Fruit fly (Drosophila melanogaster) whole organism, embryonic: ENCODE measurements around the gene CG18675.

Experiments used
- BtbVII ChIP-seq: fragments of 200-800 bp; sonication (Bioruptor generic); optimal IDR thresholded peaks from 3 replicates; lab custom pipeline; 2017; ENCODE audit warnings: missing biosample characterization, mild to moderate bottlenecking, missing genetic modification characterization
- CG10321 ChIP-seq: fragments of 200-800 bp; sonication (Bioruptor generic); IDR thresholded peaks from 2 replicates; pipeline ENCODE4 v1.3.6; 2022; ENCODE audit warnings: missing biosample characterization, missing genetic modification characterization
- CG10959 ChIP-seq: fragments of 200-800 bp; sonication (Bioruptor generic); IDR thresholded peaks from 2 replicates; pipeline ENCODE4 v1.3.6; 2022; ENCODE audit warnings: missing biosample characterization, missing genetic modification characterization
- CG11085 ChIP-seq: fragments of 200-800 bp; sonication (Bioruptor generic); IDR thresholded peaks from 2 replicates; pipeline ENCODE4 v1.3.6; 2022; ENCODE audit warnings: missing biosample characterization, missing genetic modification characterization
- CG11398 ChIP-seq: fragments of 200-800 bp; sonication (Bioruptor generic); optimal IDR thresholded peaks from 2 replicates; lab custom pipeline; 2016; ENCODE audit warnings: missing biosample characterization, missing genetic modification characterization
- CG12391 ChIP-seq: fragments of 200-800 bp; sonication (Bioruptor generic); optimal IDR thresholded peaks from 3 replicates; lab custom pipeline; 2018; ENCODE audit warnings: missing biosample characterization, mild to moderate bottlenecking, missing genetic modification characterization, moderate library complexity
- CG13123 ChIP-seq: fragments of 200-800 bp; sonication (Bioruptor generic); optimal IDR thresholded peaks from 2 replicates; lab custom pipeline; 2016; ENCODE audit warnings: missing biosample characterization, missing genetic modification characterization
- CG17385 ChIP-seq: fragments of 200-800 bp; sonication (Bioruptor generic); optimal IDR thresholded peaks from 3 replicates; lab custom pipeline; 2018; ENCODE audit warnings: missing biosample characterization, mild to moderate bottlenecking, missing genetic modification characterization
- CG18011 ChIP-seq: fragments of 200-800 bp; sonication (Bioruptor generic); optimal IDR thresholded peaks from 2 replicates; lab custom pipeline; 2017; ENCODE audit warnings: missing biosample characterization, missing genetic modification characterization, mild to moderate bottlenecking, moderate library complexity, missing genotype
- CG4404 ChIP-seq: fragments of 200-800 bp; sonication (Bioruptor generic); IDR thresholded peaks from 2 replicates; pipeline ENCODE4 v1.3.6; 2022; ENCODE audit warnings: missing biosample characterization, missing genetic modification characterization
- CG4707 ChIP-seq: fragments of 200-800 bp; sonication (Bioruptor generic); optimal IDR thresholded peaks from 2 replicates; lab custom pipeline; 2018; ENCODE audit warnings: missing biosample characterization, mild to moderate bottlenecking, missing genetic modification characterization, moderate library complexity
- CG7786 ChIP-seq: fragments of 200-800 bp; sonication (Bioruptor generic); optimal IDR thresholded peaks from 2 replicates; lab custom pipeline; 2016; ENCODE audit warnings: missing biosample characterization, missing genetic modification characterization
- CG7839 ChIP-seq: fragments of 200-800 bp; sonication (Bioruptor generic); optimal IDR thresholded peaks from 3 replicates; lab custom pipeline; 2018; ENCODE audit warnings: missing biosample characterization, mild to moderate bottlenecking, missing genetic modification characterization, moderate library complexity
- CG8388 ChIP-seq: fragments of 200-800 bp; sonication (Bioruptor generic); optimal IDR thresholded peaks from 2 replicates; lab custom pipeline; 2019; ENCODE audit warnings: missing biosample characterization, mild to moderate bottlenecking, missing genetic modification characterization, moderate library complexity
- CG9437 ChIP-seq: fragments of 200-800 bp; sonication (Bioruptor generic); optimal IDR thresholded peaks from 2 replicates; lab custom pipeline; 2018; ENCODE audit warnings: missing biosample characterization, mild to moderate bottlenecking, missing genetic modification characterization
- CG9876 ChIP-seq: fragments of 200-800 bp; sonication (Bioruptor generic); optimal IDR thresholded peaks from 2 replicates; lab custom pipeline; 2016; ENCODE audit warnings: missing biosample characterization, missing genetic modification characterization
- D ChIP-seq, 2 experiments: fragments of 200-800 bp in 1 of 2; fragments of >200 bp in 1 of 2; sonication (Bioruptor generic) in 1 of 2; optimal IDR thresholded peaks; 2 replicates in 1 of 2; 3 replicates in 1 of 2; lab custom pipeline; 2017; ENCODE audit warnings: mild to moderate bottlenecking in 1 of 2, missing biosample characterization in 1 of 2, missing genetic modification characterization in 1 of 2, missing genetic modification reagents in 1 of 2
- Dbx ChIP-seq: fragments of 200-800 bp; sonication (Bioruptor generic); IDR thresholded peaks from 3 replicates; pipeline ENCODE4 v1.3.6; 2022; ENCODE audit warnings: missing biosample characterization, missing genetic modification characterization
- Doc2 ChIP-seq: fragments of 200-800 bp; sonication (Bioruptor generic); IDR thresholded peaks from 2 replicates; pipeline ENCODE4 v1.3.6; 2022; ENCODE audit warnings: missing biosample characterization, missing genetic modification characterization
- Gsc ChIP-seq: fragments of 200-800 bp; sonication (Bioruptor generic); IDR thresholded peaks from 2 replicates; pipeline ENCODE4 v1.3.6; 2022; ENCODE audit warnings: missing biosample characterization, missing genetic modification characterization
- Mes4 ChIP-seq: fragments of 200-800 bp; sonication (Bioruptor generic); optimal IDR thresholded peaks from 2 replicates; lab custom pipeline; 2016; ENCODE audit warnings: missing biosample characterization, missing genetic modification characterization
- Mrtf ChIP-seq: fragments of 200-800 bp; sonication (Bioruptor generic); IDR thresholded peaks from 3 replicates; pipeline ENCODE4 v1.3.6; 2022; ENCODE audit warnings: missing biosample characterization, missing genetic modification characterization
- NC2β ChIP-seq: fragments of 200-800 bp; sonication (Bioruptor generic); optimal IDR thresholded peaks from 2 replicates; lab custom pipeline; 2016; ENCODE audit warnings: missing biosample characterization, missing genetic modification characterization
- NFAT ChIP-seq: fragments of 200-800 bp; sonication (Bioruptor generic); IDR thresholded peaks from 2 replicates; pipeline ENCODE4 v1.3.6; 2022; ENCODE audit warnings: missing biosample characterization, missing genetic modification characterization
- Neu2 ChIP-seq: fragments of 200-800 bp; sonication (Bioruptor generic); optimal IDR thresholded peaks from 3 replicates; lab custom pipeline; 2016; ENCODE audit warnings: missing biosample characterization, missing genetic modification characterization, borderline replicate concordance
- Oaz ChIP-seq: fragments of 200-800 bp; sonication (Bioruptor generic); IDR thresholded peaks from 2 replicates; pipeline ENCODE4 v1.3.6; 2022; ENCODE audit warnings: missing biosample characterization, missing genetic modification characterization
- Scr ChIP-seq: fragments of 200-800 bp; sonication (Bioruptor generic); IDR thresholded peaks from 2 replicates; pipeline ENCODE4 v1.3.6; 2022; ENCODE audit warnings: missing biosample characterization, missing genetic modification characterization; ENCODE audit not compliant: partially characterized antibody
- Side ChIP-seq: fragments of 200-800 bp; sonication (Bioruptor generic); optimal IDR thresholded peaks from 2 replicates; lab custom pipeline; 2016; ENCODE audit warnings: missing biosample characterization, missing genetic modification characterization
- Sin3A ChIP-seq: fragments of >200 bp; optimal IDR thresholded peaks from 2 replicates; lab custom pipeline; 2018
- Sox100B ChIP-seq: fragments of 200-800 bp; sonication (Bioruptor generic); optimal IDR thresholded peaks from 3 replicates; lab custom pipeline; 2018; ENCODE audit warnings: missing biosample characterization, mild to moderate bottlenecking, missing genetic modification characterization
- TFAM ChIP-seq: fragments of 200-800 bp; sonication (Bioruptor generic); optimal IDR thresholded peaks from 2 replicates; lab custom pipeline; 2017; ENCODE audit warnings: missing biosample characterization, missing genetic modification characterization, inconsistent platforms
- br ChIP-seq: fragments of >200 bp; optimal IDR thresholded peaks from 2 replicates; lab custom pipeline; 2017
- bsh ChIP-seq, 2 experiments: fragments of 200-800 bp; sonication (Bioruptor generic); optimal IDR thresholded peaks; 2 replicates each; lab custom pipeline; 2017 to 2018; ENCODE audit warnings: mild to moderate bottlenecking in 2 of 2, missing biosample characterization in 2 of 2, missing genetic modification characterization in 2 of 2, moderate library complexity in 1 of 2
- chif ChIP-seq, 2 experiments: fragments of 200-800 bp; sonication (Bioruptor generic); optimal IDR thresholded peaks; 3 replicates each; lab custom pipeline; 2016; ENCODE audit warnings: missing biosample characterization in 2 of 2, missing genetic modification characterization in 2 of 2
- crc ChIP-seq: fragments of 200-800 bp; sonication (Bioruptor generic); optimal IDR thresholded peaks from 2 replicates; lab custom pipeline; 2016; ENCODE audit warnings: missing biosample characterization, missing genetic modification characterization
- en ChIP-seq: fragments of 200-800 bp; sonication (Bioruptor generic); optimal IDR thresholded peaks from 2 replicates; lab custom pipeline; 2016; ENCODE audit warnings: missing biosample characterization, missing genetic modification characterization
- grau ChIP-seq: fragments of 200-800 bp; optimal IDR thresholded peaks from 3 replicates; lab custom pipeline; 2019; ENCODE audit warnings: missing biosample characterization, mild to moderate bottlenecking, missing genetic modification characterization, moderate library complexity
- gsb-n ChIP-seq: fragments of 200-800 bp; sonication (Bioruptor generic); optimal IDR thresholded peaks from 3 replicates; lab custom pipeline; 2018; ENCODE audit warnings: missing biosample characterization, mild to moderate bottlenecking, missing genetic modification characterization
- her ChIP-seq: fragments of 200-800 bp; sonication (Bioruptor generic); optimal IDR thresholded peaks from 2 replicates; lab custom pipeline; 2016; ENCODE audit warnings: missing biosample characterization, missing genetic modification characterization
- hkb ChIP-seq, 2 experiments: fragments of 200-800 bp in 1 of 2; fragments of >200 bp in 1 of 2; sonication (Bioruptor generic) in 1 of 2; IDR thresholded peaks in 1 of 2; optimal IDR thresholded peaks in 1 of 2; 2 replicates each; pipeline versions ENCODE4 v1.3.6 to Lab custom; 2017 to 2022; ENCODE audit warnings: missing biosample characterization in 1 of 2, missing genetic modification characterization in 1 of 2
- hth ChIP-seq: fragments of >200 bp; optimal IDR thresholded peaks from 2 replicates; lab custom pipeline; 2017; ENCODE audit warnings: inconsistent platforms
- lov ChIP-seq, 2 experiments: fragments of 200-800 bp in 1 of 2; fragments of >200 bp in 1 of 2; sonication (Bioruptor generic) in 1 of 2; IDR thresholded peaks in 1 of 2; optimal IDR thresholded peaks in 1 of 2; 2 replicates in 1 of 2; 3 replicates in 1 of 2; pipeline versions ENCODE4 v1.3.6 to Lab custom; 2017 to 2022; ENCODE audit warnings: missing biosample characterization in 1 of 2, missing genetic modification characterization in 1 of 2
- maf-S ChIP-seq: fragments of 200-800 bp; sonication (Bioruptor generic); optimal IDR thresholded peaks from 2 replicates; lab custom pipeline; 2016; ENCODE audit warnings: missing biosample characterization, missing genetic modification characterization
- pfk ChIP-seq: fragments of 200-800 bp; sonication (Bioruptor generic); optimal IDR thresholded peaks from 2 replicates; lab custom pipeline; 2018; ENCODE audit warnings: missing biosample characterization, mild to moderate bottlenecking, missing genetic modification characterization, moderate library complexity
- salm ChIP-seq: fragments of 200-800 bp; sonication (Bioruptor generic); optimal IDR thresholded peaks from 2 replicates; lab custom pipeline; 2018; ENCODE audit warnings: missing biosample characterization, mild to moderate bottlenecking, missing genetic modification characterization
- schlank ChIP-seq: fragments of 200-800 bp; sonication (Bioruptor generic); optimal IDR thresholded peaks from 2 replicates; lab custom pipeline; 2018; ENCODE audit warnings: missing biosample characterization, mild to moderate bottlenecking, missing genetic modification characterization
- slbo ChIP-seq: fragments of 200-800 bp; sonication (Bioruptor generic); IDR thresholded peaks from 2 replicates; pipeline ENCODE4 v1.3.6; 2022; ENCODE audit warnings: missing biosample characterization, missing genetic modification characterization
- sna ChIP-seq: fragments of 200-800 bp; sonication (Bioruptor generic); IDR thresholded peaks from 2 replicates; pipeline ENCODE4 v1.3.6; 2022; ENCODE audit warnings: missing biosample characterization, missing genetic modification characterization; ENCODE audit not compliant: partially characterized antibody
- usp ChIP-seq: fragments of >200 bp; optimal IDR thresholded peaks from 2 replicates; lab custom pipeline; 2017; ENCODE audit warnings: missing biosample characterization, missing genetic modification characterization

Gene CG18675

dm6 chr3L:4230357-4230901, 56.7 kb downstream of the CG18675 start (continued):
- no peak for TF ChIP-seq Scr (GFP tag; lab: Robert Waterston, UW)
- peak; percentile 89 for TF ChIP-seq en (GFP tag; lab: Kevin White, UChicago)
- TF ChIP-seq CG12391 (tag; lab: Kevin White, UChicago) = peak; percentile 96
- peak; percentile 79 for TF ChIP-seq BtbVII (GFP tag; lab: Kevin White, UChicago)
- peak; percentile 91 for TF ChIP-seq salm (tag; lab: Kevin White, UChicago)
- no peak for TF ChIP-seq Sin3A (lab: Kevin White, UChicago)
- TF ChIP-seq CG10321 (GFP tag; lab: Robert Waterston, UW) = peak; percentile 36; the same call in 1 of the 2 replicates
- TF ChIP-seq CG11085 (GFP tag; lab: Robert Waterston, UW) = peak; percentile 39; the same call in 1 of the 2 replicates
- peak; percentile 93 to 98 for TF ChIP-seq chif (GFP tag; optimal IDR thresholded peaks at IDR 0.05; lab: Kevin White, UChicago)
- TF ChIP-seq crc (GFP tag; lab: Kevin White, UChicago) = peak; percentile 84
- no peak for TF ChIP-seq D (optimal IDR thresholded peaks at IDR 0.05; lab: Kevin White, UChicago)
- peak; percentile 98 for TF ChIP-seq D (GFP tag; optimal IDR thresholded peaks at IDR 0.05; lab: Kevin White, UChicago)
- TF ChIP-seq Mrtf = peak; percentile 83
- TF ChIP-seq Doc2 (GFP tag; lab: Robert Waterston, UW) = no peak
- peak; percentile 86 for TF ChIP-seq CG9437
- TF ChIP-seq hkb (optimal IDR thresholded peaks at IDR 0.05; lab: Kevin White, UChicago) = no peak
- TF ChIP-seq hkb (GFP tag; IDR thresholded peaks at IDR 0.05; lab: Robert Waterston, UW) = peak; percentile 91
- no peak for TF ChIP-seq schlank (tag; lab: Kevin White, UChicago)
- TF ChIP-seq CG4707 (GFP tag; lab: Kevin White, UChicago) = peak; percentile 87
- TF ChIP-seq Dbx (GFP tag; lab: Robert Waterston, UW) = no peak
- TF ChIP-seq sna (GFP tag; lab: Robert Waterston, UW) = no peak
- peak; percentile 91 for TF ChIP-seq grau
- TF ChIP-seq pfk (GFP tag; lab: Kevin White, UChicago) = peak; percentile 54
- peak; percentile 83 for TF ChIP-seq CG13123 (GFP tag; lab: Kevin White, UChicago)
- TF ChIP-seq CG7786 (GFP tag; lab: Kevin White, UChicago) = peak; percentile 91
- peak; percentile 95 for TF ChIP-seq CG10959
- TF ChIP-seq Neu2 = peak; percentile 93
- no peak for TF ChIP-seq usp (GFP tag; lab: Kevin White, UChicago)
- peak; percentile 86 for TF ChIP-seq CG17385 (GFP tag; lab: Kevin White, UChicago)
- peak; percentile 94 for TF ChIP-seq NC2β (GFP tag; lab: Kevin White, UChicago)
- peak; percentile 95 for TF ChIP-seq CG7839 (tag; lab: Kevin White, UChicago)
- TF ChIP-seq Oaz (GFP tag; lab: Robert Waterston, UW) = no peak; the same call in 1 of the 2 replicates
- TF ChIP-seq CG9876 (GFP tag; lab: Kevin White, UChicago) = peak; percentile 77
- TF ChIP-seq Mes4 (GFP tag; lab: Kevin White, UChicago) = peak; percentile 95
- peak; percentile 97 for TF ChIP-seq CG4404 (GFP tag; lab: Robert Waterston, UW)
- no peak for TF ChIP-seq br (lab: Kevin White, UChicago)
- TF ChIP-seq slbo (GFP tag; lab: Robert Waterston, UW) = peak; percentile 51
- peak; percentile 79 for TF ChIP-seq her (GFP tag; lab: Kevin White, UChicago)
- no peak for TF ChIP-seq hth (lab: Kevin White, UChicago)
- TF ChIP-seq CG8388 (GFP tag; lab: Kevin White, UChicago) = peak; percentile 95
- no peak for TF ChIP-seq lov (optimal IDR thresholded peaks at IDR 0.05; lab: Kevin White, UChicago)
- peak; percentile 86; the same call in 2 of the 3 replicates for TF ChIP-seq lov (GFP tag; IDR thresholded peaks at IDR 0.05; lab: Robert Waterston, UW)
- TF ChIP-seq Gsc (GFP tag; lab: Robert Waterston, UW) = peak; percentile 87
- TF ChIP-seq TFAM (GFP tag; lab: Kevin White, UChicago) = peak; percentile 85
- no peak for TF ChIP-seq NFAT
- peak; percentile 94 for TF ChIP-seq Side (GFP tag; lab: Kevin White, UChicago)
- peak; percentile 38 for TF ChIP-seq CG18011 (GFP tag; lab: Kevin White, UChicago)
- TF ChIP-seq Sox100B (GFP tag; lab: Kevin White, UChicago) = peak; percentile 96
- peak; percentile 91 for TF ChIP-seq CG11398 (GFP tag; lab: Kevin White, UChicago)
- TF ChIP-seq gsb-n (tag; lab: Kevin White, UChicago) = peak; percentile 96
- peak; percentile 87 to 96 for TF ChIP-seq bsh (GFP tag; optimal IDR thresholded peaks at IDR 0.05; lab: Kevin White, UChicago)
- TF ChIP-seq maf-S (GFP tag; lab: Kevin White, UChicago) = peak; percentile 82
